Worm (Caenorhabditis elegans): ENCODE results near the gene rbm-39.

DNA sequence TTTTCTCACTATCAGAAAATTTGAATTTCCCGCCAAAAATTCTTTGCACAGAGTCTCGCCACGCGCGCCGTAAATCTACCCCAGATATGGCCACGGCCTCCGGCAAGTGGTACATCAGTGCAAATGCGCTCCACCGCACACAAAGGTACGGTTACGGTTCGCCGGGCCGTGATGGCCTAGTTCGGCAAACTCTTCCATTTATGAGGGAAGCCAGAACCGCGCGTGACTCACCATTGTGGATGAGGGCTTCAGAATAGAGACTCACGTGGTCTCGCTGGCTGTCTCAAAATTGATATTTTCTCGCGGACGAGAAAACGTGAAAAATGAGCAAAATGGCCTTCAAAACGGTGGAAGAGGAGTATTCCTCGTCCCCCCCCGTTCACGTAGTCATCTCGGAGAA is 7.4 kb downstream of the rbm-39 start:
- TF ChIP-seq dmd-4 (tag; optimal IDR thresholded peaks at IDR 0.05; ENCODE audit: borderline replicate concordance) (no peak), lin-11 (tag; optimal IDR thresholded peaks at IDR 0.05) (no peak)
